Worm (Caenorhabditis elegans) whole organism, young adult: ENCODE results near the gene W02G9.4.
"Not testable (repeated sequence)": the region's sequence is repeated elsewhere in the genome, so short reads cannot be mapped to it uniquely, and the experiment has no call there.

Experiments used
- B0035.1 ChIP-seq: sonication (generic microtip); optimal IDR thresholded peaks from 2 replicates; lab custom pipeline; 2016; ENCODE audit warnings: missing genetic modification characterization, mild to moderate bottlenecking, missing compliant biosample characterization, missing genotype, missing genetic modification reagents
- C06A6.2 ChIP-seq: fragments of 200-800 bp; sonication (Bioruptor generic); conservative IDR thresholded peaks from 2 replicates; pipeline ENCODE4 v1.3.6; 2022; ENCODE audit warnings: missing genetic modification characterization, missing compliant biosample characterization
- chd-7 ChIP-seq: sonication (generic microtip); optimal IDR thresholded peaks from 2 replicates; lab custom pipeline; 2016; ENCODE audit warnings: mild to moderate bottlenecking, missing genetic modification characterization, moderate library complexity, missing compliant biosample characterization
- pha-4 ChIP-seq: fragments of 150-350 bp; sonication (generic microtip); optimal IDR thresholded peaks from 2 replicates; lab custom pipeline; 2014; ENCODE audit warnings: missing biosample characterization, missing genetic modification reagents, missing genetic modification characterization
- zfh-2 ChIP-seq: fragments of 200-800 bp; sonication (Bioruptor generic); conservative IDR thresholded peaks from 2 replicates; pipeline ENCODE4 v1.3.6; 2022; ENCODE audit warnings: missing genetic modification reagents, missing genetic modification characterization, missing compliant biosample characterization

DNA sequence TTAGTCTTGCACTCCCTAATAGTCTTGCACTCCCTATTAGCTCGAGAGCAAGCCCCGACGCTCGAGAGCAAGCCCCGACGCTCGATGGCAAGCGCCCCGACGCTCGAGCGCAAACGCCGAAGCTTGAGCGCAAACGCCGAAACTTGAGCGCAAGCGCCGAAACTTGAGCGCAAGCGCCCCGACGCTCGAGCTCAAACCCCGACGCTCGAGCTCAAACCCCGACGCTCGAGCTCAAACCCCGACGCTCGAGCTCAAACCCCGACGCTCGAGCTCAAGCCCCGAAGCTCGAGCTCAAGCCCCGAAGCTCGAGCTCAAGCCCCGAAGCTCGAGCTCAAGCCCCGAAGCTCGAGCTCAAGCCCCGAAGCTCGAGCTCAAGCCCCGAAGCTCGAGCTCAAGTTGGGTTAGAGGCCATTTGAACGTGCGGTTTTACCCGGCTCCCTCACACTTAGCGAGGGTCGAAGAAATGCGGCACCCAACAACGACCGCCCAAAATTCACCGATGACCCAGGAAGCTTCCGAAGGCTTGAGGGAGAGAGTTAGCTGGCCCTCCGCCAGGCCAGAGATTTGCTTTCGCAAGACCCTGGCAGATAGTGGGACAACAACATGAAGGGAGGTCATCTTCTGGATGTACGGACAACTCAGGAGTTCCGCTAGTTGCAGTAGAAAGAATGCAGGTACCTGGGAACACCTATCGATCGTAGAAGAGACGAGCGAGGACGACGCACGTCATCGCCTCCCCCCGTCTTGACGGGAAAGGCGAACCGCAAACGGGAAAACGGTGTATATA is 31.7 kb upstream of the W02G9.4 start:
- not testable (repeated sequence) for TF ChIP-seq pha-4, B0035.1, chd-7, C06A6.2
- peak; percentile 80 for TF ChIP-seq zfh-2 (GFP tag; lab: Robert Waterston, UW)
